Worm (Caenorhabditis elegans) whole organism, L2 larva: ENCODE data around the gene M110.7.

Experiments
- C34F6.9 ChIP-seq: fragments of 150-350 bp; optimal IDR thresholded peaks from 2 replicates; lab custom pipeline; 2014; ENCODE audit warnings: missing biosample characterization, missing genetic modification characterization
- F13H6.1 ChIP-seq: sonication (generic microtip); optimal IDR thresholded peaks from 2 replicates; lab custom pipeline; 2016; ENCODE audit warnings: missing genetic modification characterization, missing compliant biosample characterization
- R02D3.7 ChIP-seq: fragments of 150-350 bp; optimal IDR thresholded peaks from 2 replicates; lab custom pipeline; 2014; ENCODE audit warnings: missing biosample characterization, missing genetic modification characterization
- ZK546.5 ChIP-seq: sonication (generic microtip); optimal IDR thresholded peaks from 2 replicates; lab custom pipeline; 2017; ENCODE audit warnings: missing biosample characterization, missing genetic modification characterization
- alr-1 ChIP-seq: fragments of 150-350 bp; optimal IDR thresholded peaks from 2 replicates; lab custom pipeline; 2014; ENCODE audit warnings: missing biosample characterization, missing genetic modification characterization
- blmp-1 ChIP-seq: sonication (generic microtip); optimal IDR thresholded peaks from 2 replicates; lab custom pipeline; 2017; ENCODE audit warnings: missing genetic modification characterization, mild to moderate bottlenecking, missing compliant biosample characterization, antibody characterized with exemption, moderate library complexity; ENCODE audit not compliant: insufficient read depth
- ceh-16 ChIP-seq: fragments of 150-350 bp; optimal IDR thresholded peaks from 2 replicates; lab custom pipeline; 2014; ENCODE audit warnings: missing biosample characterization, missing genetic modification characterization
- ceh-82 ChIP-seq: fragments of 150-350 bp; optimal IDR thresholded peaks from 2 replicates; lab custom pipeline; 2014; ENCODE audit warnings: missing biosample characterization, missing genetic modification characterization
- crh-2 ChIP-seq: sonication (generic microtip); optimal IDR thresholded peaks from 2 replicates; lab custom pipeline; 2017; ENCODE audit warnings: missing biosample characterization, missing genetic modification characterization
- dmd-4 ChIP-seq: sonication (generic microtip); optimal IDR thresholded peaks from 2 replicates; lab custom pipeline; 2017; ENCODE audit warnings: missing biosample characterization, missing genetic modification characterization
- elt-1 ChIP-seq: fragments of 150-350 bp; optimal IDR thresholded peaks from 2 replicates; lab custom pipeline; 2014; ENCODE audit warnings: missing biosample characterization, missing genetic modification characterization
- elt-3 ChIP-seq: sonication (generic microtip); optimal IDR thresholded peaks from 2 replicates; lab custom pipeline; 2017; ENCODE audit warnings: missing biosample characterization, missing genetic modification characterization
- fos-1 ChIP-seq: fragments of 150-350 bp; optimal IDR thresholded peaks from 2 replicates; lab custom pipeline; 2014; ENCODE audit warnings: missing biosample characterization, missing genetic modification characterization
- gmeb-1 ChIP-seq: fragments of 150-350 bp; optimal IDR thresholded peaks from 2 replicates; lab custom pipeline; 2014; ENCODE audit warnings: missing biosample characterization, missing genetic modification characterization
- lin-11 ChIP-seq: fragments of 150-350 bp; sonication (generic microtip); optimal IDR thresholded peaks from 2 replicates; lab custom pipeline; 2014; ENCODE audit warnings: missing biosample characterization, missing genetic modification characterization, inconsistent platforms, mixed read lengths
- lin-13 ChIP-seq: fragments of 150-350 bp; optimal IDR thresholded peaks from 2 replicates; lab custom pipeline; 2014; ENCODE audit warnings: missing biosample characterization, missing genetic modification reagents, missing genetic modification characterization
- mab-5 ChIP-seq: fragments of 150-350 bp; optimal IDR thresholded peaks from 2 replicates; lab custom pipeline; 2014; ENCODE audit warnings: missing biosample characterization, missing genetic modification characterization
- mbf-1 ChIP-seq: sonication (generic microtip); optimal IDR thresholded peaks from 2 replicates; lab custom pipeline; 2017; ENCODE audit warnings: missing biosample characterization, missing genetic modification characterization
- nhr-10 ChIP-seq: sonication (generic microtip); optimal IDR thresholded peaks from 2 replicates; lab custom pipeline; 2017; ENCODE audit warnings: missing biosample characterization, missing genetic modification characterization
- nhr-11 ChIP-seq: fragments of 150-350 bp; optimal IDR thresholded peaks from 2 replicates; lab custom pipeline; 2014; ENCODE audit warnings: missing biosample characterization, missing genetic modification characterization
- nhr-12 ChIP-seq: fragments of 150-350 bp; optimal IDR thresholded peaks from 2 replicates; lab custom pipeline; 2014; ENCODE audit warnings: missing biosample characterization, missing genetic modification characterization
- nhr-129 ChIP-seq: fragments of 150-350 bp; optimal IDR thresholded peaks from 2 replicates; lab custom pipeline; 2014; ENCODE audit warnings: missing biosample characterization, missing genetic modification characterization
- nhr-21 ChIP-seq: fragments of 150-350 bp; optimal IDR thresholded peaks from 2 replicates; lab custom pipeline; 2014; ENCODE audit warnings: missing biosample characterization, missing genetic modification characterization
- nhr-23 ChIP-seq: fragments of 150-350 bp; optimal IDR thresholded peaks from 2 replicates; lab custom pipeline; 2014; ENCODE audit warnings: missing biosample characterization, missing genetic modification reagents, missing genetic modification characterization
- nhr-25 ChIP-seq: fragments of 150-350 bp; sonication (generic microtip); optimal IDR thresholded peaks from 3 replicates; lab custom pipeline; 2014; ENCODE audit warnings: missing biosample characterization, missing genetic modification characterization
- nhr-6 ChIP-seq: fragments of 150-350 bp; optimal IDR thresholded peaks from 2 replicates; lab custom pipeline; 2014; ENCODE audit warnings: missing biosample characterization, missing genetic modification characterization
- nhr-77 ChIP-seq: fragments of 150-350 bp; optimal IDR thresholded peaks from 2 replicates; lab custom pipeline; 2014; ENCODE audit warnings: missing biosample characterization, missing genetic modification characterization
- sem-4 ChIP-seq: fragments of 150-350 bp; optimal IDR thresholded peaks from 2 replicates; lab custom pipeline; 2014; ENCODE audit warnings: missing biosample characterization, missing genetic modification reagents, missing genetic modification characterization
- skn-1 ChIP-seq: sonication (generic microtip); optimal IDR thresholded peaks from 2 replicates; lab custom pipeline; 2017; ENCODE audit warnings: missing biosample characterization, missing genetic modification characterization
- sma-3 ChIP-seq: sonication (generic microtip); optimal IDR thresholded peaks from 2 replicates; lab custom pipeline; 2016; ENCODE audit warnings: missing genetic modification reagents, missing genetic modification characterization, missing compliant biosample characterization
- sma-9 ChIP-seq, 2 experiments: fragments of 150-350 bp in 1 of 2; sonication (generic microtip) in 1 of 2; optimal IDR thresholded peaks; 2 replicates each; lab custom pipeline; 2014 to 2016; ENCODE audit warnings: missing genetic modification characterization in 2 of 2, mild to moderate bottlenecking in 1 of 2, missing biosample characterization in 1 of 2, missing compliant biosample characterization in 1 of 2, missing genetic modification reagents in 1 of 2, moderate library complexity in 1 of 2
- snpc-4 ChIP-seq: fragments of 150-350 bp; optimal IDR thresholded peaks from 2 replicates; lab custom pipeline; 2014; ENCODE audit warnings: missing biosample characterization, missing genetic modification characterization
- unc-55 ChIP-seq: fragments of 150-350 bp; sonication (generic microtip); optimal IDR thresholded peaks from 3 replicates; lab custom pipeline; 2014; ENCODE audit warnings: missing biosample characterization, missing genetic modification reagents, missing genetic modification characterization
- unc-62 ChIP-seq: fragments of 150-350 bp; optimal IDR thresholded peaks from 2 replicates; lab custom pipeline; 2014; ENCODE audit warnings: missing biosample characterization, missing genetic modification reagents, missing genetic modification characterization
- zag-1 ChIP-seq: fragments of 150-350 bp; optimal IDR thresholded peaks from 2 replicates; lab custom pipeline; 2014; ENCODE audit warnings: missing biosample characterization, missing genetic modification characterization
- ztf-11 ChIP-seq: sonication (generic microtip); optimal IDR thresholded peaks from 2 replicates; lab custom pipeline; 2017; ENCODE audit warnings: missing biosample characterization, missing genetic modification characterization

Gene M110.7

DNA sequence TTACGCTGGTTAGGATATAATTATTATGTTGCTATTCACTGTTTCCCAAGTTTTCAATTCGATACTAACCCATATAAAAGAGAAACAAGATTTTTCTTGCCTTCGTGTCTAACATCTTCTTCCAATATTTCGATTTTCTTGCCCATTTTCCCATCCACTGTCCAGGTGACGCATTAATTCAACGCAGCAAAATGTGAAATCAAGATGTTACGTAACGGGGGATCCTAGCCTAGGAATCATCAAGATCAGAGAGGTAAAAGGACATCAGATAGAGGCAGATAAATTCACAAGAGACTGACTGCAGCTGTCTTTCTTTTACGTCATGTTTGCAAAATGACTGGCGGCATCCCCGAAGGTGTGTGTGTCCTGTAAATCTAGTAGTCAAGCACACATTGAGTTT lies 8.0 kb upstream of the M110.7 start:
- TF ChIP-seq ceh-82 = no peak
- TF ChIP-seq elt-1 (tag; lab: Kevin White, UChicago) = peak; percentile 3
- no peak for TF ChIP-seq sma-3
- no peak for TF ChIP-seq mbf-1 (tag; lab: Kevin White, UChicago)
- TF ChIP-seq fos-1 (tag; lab: Kevin White, UChicago) = peak; percentile 8
- peak; percentile 9 for TF ChIP-seq nhr-129 (tag; lab: Kevin White, UChicago)
- TF ChIP-seq, all 48 proteins: peak for 3

DNA sequence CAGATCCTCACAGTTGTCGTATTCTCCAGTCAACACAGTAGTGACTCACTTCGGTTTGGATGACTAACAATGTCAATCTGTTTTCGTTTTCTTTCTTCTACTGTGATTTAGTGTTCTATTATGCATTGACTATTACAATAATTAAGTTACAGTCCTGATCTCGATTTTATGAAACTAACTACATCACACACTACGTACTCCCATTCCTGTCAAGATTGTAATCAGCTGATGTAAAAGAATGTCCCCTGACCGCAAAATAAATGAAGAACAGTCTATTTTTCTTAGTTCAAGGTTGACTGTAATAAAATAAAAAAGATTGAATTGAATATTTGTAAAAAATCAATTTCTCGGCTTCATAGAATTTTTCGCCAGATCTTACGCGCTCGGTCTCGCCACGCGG lies 7.2 kb upstream of the M110.7 start:
- peak; percentile 47 for TF ChIP-seq nhr-25 (tag; lab: Kevin White, UChicago)
- TF ChIP-seq snpc-4 (tag; lab: Kevin White, UChicago) = no peak
- TF ChIP-seq, all 48 proteins: peak for 1

DNA sequence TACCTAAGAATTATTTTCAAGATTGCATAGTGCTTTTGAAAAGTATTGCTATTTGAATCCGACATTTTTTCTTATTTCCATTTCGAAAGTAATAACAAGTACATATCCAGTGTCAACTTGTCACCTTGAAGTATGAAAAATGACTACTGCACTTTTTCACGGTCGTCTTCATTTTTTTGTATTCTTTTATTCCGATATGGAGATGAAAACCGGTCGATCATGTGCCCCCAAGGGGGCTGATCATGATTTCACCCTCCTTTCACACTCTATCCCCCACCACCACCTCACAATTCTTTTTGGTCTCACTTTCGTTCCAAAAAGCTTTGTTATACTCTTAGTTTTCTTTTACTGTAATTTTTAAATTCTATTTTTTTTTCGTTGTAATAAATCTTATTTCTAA lies 6.7 kb upstream of the M110.7 start:
- TF ChIP-seq nhr-25 (tag; lab: Kevin White, UChicago) = peak; percentile 65
- no peak for TF ChIP-seq unc-55
- no peak for TF ChIP-seq fos-1 (tag; lab: Kevin White, UChicago)
- peak; percentile 84 for TF ChIP-seq blmp-1 (tag; lab: Kevin White, UChicago)

DNA sequence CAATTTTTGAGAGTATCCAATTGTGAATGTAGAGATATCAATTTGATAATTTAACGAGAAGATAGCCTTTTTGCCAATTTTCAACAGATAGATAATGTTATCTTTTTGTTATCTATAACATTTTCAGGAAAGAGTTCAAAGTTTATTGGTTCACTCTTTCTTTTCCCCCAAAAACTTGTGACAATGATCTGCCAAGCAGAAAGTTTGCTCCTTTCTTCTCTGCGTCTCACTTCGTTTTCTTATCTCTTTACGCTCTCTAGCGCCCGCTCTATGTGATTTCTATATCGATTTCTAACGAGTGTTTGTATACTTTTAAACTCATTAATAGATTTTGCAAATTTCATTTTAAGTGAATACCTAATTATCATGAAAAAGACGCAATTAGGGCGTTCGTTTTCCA lies 6.1 kb upstream of the M110.7 start:
- TF ChIP-seq lin-13 (GFP tag; lab: Kevin White, UChicago) = no peak
- TF ChIP-seq nhr-129 (tag; lab: Kevin White, UChicago) = no peak
- TF ChIP-seq ZK546.5 (tag; lab: Kevin White, UChicago) = no peak
- TF ChIP-seq zag-1 (tag; lab: Kevin White, UChicago) = no peak
- TF ChIP-seq snpc-4 (tag; lab: Kevin White, UChicago) = no peak
- no peak for TF ChIP-seq alr-1 (tag; lab: Kevin White, UChicago)
- TF ChIP-seq mab-5 (tag; lab: Kevin White, UChicago) = no peak
- TF ChIP-seq sma-3 = no peak
- TF ChIP-seq sem-4 (tag; lab: Kevin White, UChicago) = no peak
- peak; percentile 54 for TF ChIP-seq sma-9 (GFP tag; optimal IDR thresholded peaks at IDR 0.05; lab: Kevin White, UChicago)
- TF ChIP-seq sma-9 (tag; optimal IDR thresholded peaks at IDR 0.05; lab: Kevin White, UChicago) = no peak
- TF ChIP-seq nhr-25 (tag; lab: Kevin White, UChicago) = no peak
- no peak for TF ChIP-seq mbf-1 (tag; lab: Kevin White, UChicago)
- peak; percentile 7 for TF ChIP-seq skn-1 (tag; lab: Kevin White, UChicago)
- TF ChIP-seq gmeb-1 (tag; lab: Kevin White, UChicago) = no peak
- TF ChIP-seq elt-1 (tag; lab: Kevin White, UChicago) = no peak
- no peak for TF ChIP-seq dmd-4 (tag; lab: Kevin White, UChicago)
- TF ChIP-seq blmp-1 (tag; lab: Kevin White, UChicago) = no peak
- TF ChIP-seq lin-11 (tag; lab: Kevin White, UChicago) = no peak
- no peak for TF ChIP-seq nhr-77 (tag; lab: Kevin White, UChicago)
- no peak for TF ChIP-seq R02D3.7
- TF ChIP-seq nhr-10 = no peak
- no peak for TF ChIP-seq nhr-21 (tag; lab: Kevin White, UChicago)
- peak; percentile 18 for TF ChIP-seq C34F6.9 (tag; lab: Kevin White, UChicago)
- TF ChIP-seq elt-3 (tag; lab: Kevin White, UChicago) = no peak
- TF ChIP-seq F13H6.1 (tag; lab: Kevin White, UChicago) = peak; percentile 41
- TF ChIP-seq nhr-23 (tag; lab: Kevin White, UChicago) = no peak
- no peak for TF ChIP-seq nhr-11 (tag; lab: Kevin White, UChicago)
- TF ChIP-seq ztf-11 (tag; lab: Kevin White, UChicago) = no peak
- peak; percentile 52 for TF ChIP-seq crh-2 (tag; lab: Kevin White, UChicago)
- no peak for TF ChIP-seq unc-62 (GFP tag; lab: Kevin White, UChicago)
- TF ChIP-seq nhr-12 = no peak
- TF ChIP-seq nhr-6 = no peak
- TF ChIP-seq ceh-82 = no peak
- TF ChIP-seq ceh-16 (tag; lab: Kevin White, UChicago) = no peak
- TF ChIP-seq fos-1 (tag; lab: Kevin White, UChicago) = peak; percentile 43
